Fruit fly (Drosophila melanogaster) ovary, adult (tissue): ENCODE results near the gene CG4565.

ENCODE experiments used
- CG17801 ChIP-seq: fragments of 200-800 bp; optimal IDR thresholded peaks from 2 replicates; lab custom pipeline; 2019; ENCODE audit warnings: missing biosample characterization, mild to moderate bottlenecking, missing genetic modification characterization, moderate library complexity; ENCODE audit not compliant: partially characterized antibody

Gene CG4565

dm6 chr3R:10859713-10860112 lies 7.2 kb downstream of the CG4565 start, which contains the start of gene CG14694:
Gene CG14694 (minus strand): TSS chr3R:10859813.
- no peak for TF ChIP-seq CG17801 (GFP tag; lab: Kevin White, UChicago)

- peak; percentile 25 for TF ChIP-seq CG17801 (GFP tag; lab: Kevin White, UChicago)
Observed at dm6 chr3R:10862773-10863445, 10.4 kb downstream of the CG4565 start, which contains the start of gene CG6574. Gene CG6574 (minus strand): TSS chr3R:10862988.

- TF ChIP-seq CG17801 (GFP tag; lab: Kevin White, UChicago): no peak
Observed at dm6 chr3R:10863446-10863819, 10.9 kb downstream of the CG4565 start.

dm6 chr3R:10863956-10864355 lies 11.4 kb downstream of the CG4565 start:
- peak; percentile 4 for TF ChIP-seq CG17801 (GFP tag; lab: Kevin White, UChicago)

dm6 chr3R:10868427-10868962 lies 16.0 kb downstream of the CG4565 start, which contains the start of the genes SelR and Tsp86D:
Gene SelR (minus strand): TSS chr3R:10868642.
Gene Tsp86D (plus strand): TSS chr3R:10868708.
- TF ChIP-seq CG17801 (GFP tag; lab: Kevin White, UChicago): peak; percentile 79

dm6 chr3R:10870561-10870960 lies 18.0 kb downstream of the CG4565 start:
- no peak for TF ChIP-seq CG17801 (GFP tag; lab: Kevin White, UChicago)

dm6 chr3R:10872148-10872783 lies 19.7 kb downstream of the CG4565 start, which contains the start of gene Fdh:
Gene Fdh (minus strand): TSS chr3R:10872381.
- peak; percentile 48 for TF ChIP-seq CG17801 (GFP tag; lab: Kevin White, UChicago)

- TF ChIP-seq CG17801 (GFP tag; lab: Kevin White, UChicago): no peak
Observed at dm6 chr3R:10872820-10873219, 20.3 kb downstream of the CG4565 start, which contains the start of gene CG4596. Gene CG4596 (plus strand): TSS chr3R:10873038.

- peak; percentile 84 for TF ChIP-seq CG17801 (GFP tag; lab: Kevin White, UChicago)
Observed at dm6 chr3R:10875515-10876434, 23.3 kb downstream of the CG4565 start, which contains the start of gene Sodh2. Gene Sodh2 (plus strand): TSS chr3R:10876384.

dm6 chr3R:10877808-10878207 lies 25.3 kb downstream of the CG4565 start:
- no peak for TF ChIP-seq CG17801 (GFP tag; lab: Kevin White, UChicago)

- TF ChIP-seq CG17801 (GFP tag; lab: Kevin White, UChicago): no peak
Observed at dm6 chr3R:10878628-10879027, 26.1 kb downstream of the CG4565 start.

dm6 chr3R:10879219-10879618 lies 26.7 kb downstream of the CG4565 start, which contains the start of gene CG14695:
Gene CG14695 (minus strand): TSS chr3R:10879319.
- no peak for TF ChIP-seq CG17801 (GFP tag; lab: Kevin White, UChicago)

dm6 chr3R:10881824-10882559 lies 29.5 kb downstream of the CG4565 start, which contains the start of gene Tpc1:
Gene Tpc1 (minus strand): TSS chr3R:10882188.
- no peak for TF ChIP-seq CG17801 (GFP tag; lab: Kevin White, UChicago)
